Fruit fly (Drosophila melanogaster): ENCODE data around the gene CG6769.

dm6 chrX:17816437-17816836 lies 44.4 kb upstream of the CG6769 start:
- TF ChIP-seq usp (GFP tag; optimal IDR thresholded peaks at IDR 0.05) (no peak), CG8478 (optimal IDR thresholded peaks at IDR 0.05) (no peak), pan (optimal IDR thresholded peaks at IDR 0.05) (no peak), EcR (GFP tag; optimal IDR thresholded peaks at IDR 0.05) (no peak), Dll (optimal IDR thresholded peaks at IDR 0.05) (no peak), psq (optimal IDR thresholded peaks at IDR 0.05) (no peak)

Data from whole organism.